Fruit fly (Drosophila melanogaster) whole organism, embryonic: ENCODE data around the gene Pif1A.

Source experiments
- Abd-B ChIP-seq: fragments of 200-800 bp; sonication (Bioruptor generic); optimal IDR thresholded peaks from 2 replicates; lab custom pipeline; 2018; ENCODE audit warnings: missing biosample characterization, mild to moderate bottlenecking, missing genetic modification characterization, moderate library complexity
- CG10321 ChIP-seq: fragments of 200-800 bp; sonication (Bioruptor generic); IDR thresholded peaks from 2 replicates; pipeline ENCODE4 v1.3.6; 2022; ENCODE audit warnings: missing biosample characterization, missing genetic modification characterization
- CG12219 ChIP-seq: fragments of 200-800 bp; sonication (Bioruptor generic); optimal IDR thresholded peaks from 3 replicates; lab custom pipeline; 2018; ENCODE audit warnings: missing biosample characterization, mild to moderate bottlenecking, missing genetic modification characterization
- CG12236 ChIP-seq: fragments of 200-800 bp; sonication (Bioruptor generic); optimal IDR thresholded peaks from 2 replicates; lab custom pipeline; 2016; ENCODE audit warnings: missing biosample characterization, missing genetic modification characterization
- CG12942 ChIP-seq: fragments of 200-800 bp; sonication (Bioruptor generic); optimal IDR thresholded peaks from 3 replicates; lab custom pipeline; 2016; ENCODE audit warnings: missing biosample characterization, missing genetic modification characterization
- CG14667 ChIP-seq: fragments of 200-800 bp; sonication (Bioruptor generic); IDR thresholded peaks from 2 replicates; pipeline ENCODE4 v1.3.6; 2022; ENCODE audit warnings: missing biosample characterization, missing genetic modification characterization
- CG1602 ChIP-seq: fragments of 200-800 bp; sonication (Bioruptor generic); optimal IDR thresholded peaks from 3 replicates; lab custom pipeline; 2016; ENCODE audit warnings: missing biosample characterization, missing genetic modification characterization
- CG17568 ChIP-seq: fragments of 200-800 bp; sonication (Bioruptor generic); optimal IDR thresholded peaks from 2 replicates; lab custom pipeline; 2018; ENCODE audit warnings: missing biosample characterization, mild to moderate bottlenecking, missing genetic modification characterization, moderate library complexity
- CG18262 ChIP-seq: fragments of 200-800 bp; optimal IDR thresholded peaks from 3 replicates; lab custom pipeline; 2019; ENCODE audit warnings: missing biosample characterization, mild to moderate bottlenecking, missing genetic modification characterization, moderate library complexity
- CG18764 ChIP-seq: fragments of 200-800 bp; sonication (Bioruptor generic); optimal IDR thresholded peaks from 3 replicates; lab custom pipeline; 2016; ENCODE audit warnings: missing biosample characterization, missing genetic modification characterization
- CG2889 ChIP-seq: fragments of 200-800 bp; sonication (Bioruptor generic); IDR thresholded peaks from 3 replicates; pipeline ENCODE4 v1.3.6; 2022; ENCODE audit warnings: missing biosample characterization, missing genetic modification characterization
- CG3281 ChIP-seq: fragments of 200-800 bp; sonication (Bioruptor generic); optimal IDR thresholded peaks from 3 replicates; lab custom pipeline; 2017; ENCODE audit warnings: missing biosample characterization, mild to moderate bottlenecking, missing genetic modification characterization
- CG34422 ChIP-seq: fragments of 200-800 bp; sonication (Bioruptor generic); IDR thresholded peaks from 3 replicates; pipeline ENCODE4 v1.3.6; 2022; ENCODE audit warnings: missing biosample characterization, missing genetic modification characterization
- CG3838 ChIP-seq: fragments of 200-800 bp; sonication (Bioruptor generic); optimal IDR thresholded peaks from 3 replicates; lab custom pipeline; 2016; ENCODE audit warnings: missing biosample characterization, missing genetic modification characterization
- CG4730 ChIP-seq: fragments of 200-800 bp; sonication (Bioruptor generic); IDR thresholded peaks from 2 replicates; pipeline ENCODE4 v1.3.6; 2022; ENCODE audit warnings: missing biosample characterization, missing genetic modification characterization
- CG6683 ChIP-seq: fragments of 200-800 bp; sonication (Bioruptor generic); optimal IDR thresholded peaks from 2 replicates; lab custom pipeline; 2017; ENCODE audit warnings: missing biosample characterization, mild to moderate bottlenecking, missing genetic modification characterization, missing genetic modification reagents
- CG7556 ChIP-seq: fragments of 200-800 bp; sonication (Bioruptor generic); optimal IDR thresholded peaks from 2 replicates; lab custom pipeline; 2017; ENCODE audit warnings: missing biosample characterization, mild to moderate bottlenecking, missing genetic modification characterization
- CG9817 ChIP-seq: fragments of 200-800 bp; sonication (Bioruptor generic); optimal IDR thresholded peaks from 2 replicates; lab custom pipeline; 2018; ENCODE audit warnings: missing biosample characterization, mild to moderate bottlenecking, missing genetic modification characterization, moderate library complexity
- D19A ChIP-seq: fragments of 200-800 bp; optimal IDR thresholded peaks from 3 replicates; lab custom pipeline; 2019; ENCODE audit warnings: missing biosample characterization, mild to moderate bottlenecking, missing genetic modification characterization, moderate library complexity
- Dad ChIP-seq: fragments of 200-800 bp; sonication (Bioruptor generic); optimal IDR thresholded peaks from 3 replicates; lab custom pipeline; 2016; ENCODE audit warnings: missing biosample characterization, missing genetic modification characterization
- HLH4C ChIP-seq: fragments of 200-800 bp; sonication (Bioruptor generic); IDR thresholded peaks from 3 replicates; pipeline ENCODE4 v1.3.6; 2022; ENCODE audit warnings: missing biosample characterization, missing genetic modification characterization; ENCODE audit not compliant: partially characterized antibody
- HLHmδ ChIP-seq: fragments of 200-800 bp; sonication (Bioruptor generic); optimal IDR thresholded peaks from 2 replicates; lab custom pipeline; 2018; ENCODE audit warnings: missing biosample characterization, mild to moderate bottlenecking, missing genetic modification characterization, moderate library complexity
- HmgD ChIP-seq: fragments of 200-800 bp; sonication (Bioruptor generic); optimal IDR thresholded peaks from 3 replicates; lab custom pipeline; 2016; ENCODE audit warnings: missing biosample characterization, missing genetic modification characterization
- Hr39 ChIP-seq: fragments of >200 bp; optimal IDR thresholded peaks from 2 replicates; lab custom pipeline; 2017
- Lhr ChIP-seq: fragments of 200-800 bp; sonication (Bioruptor generic); optimal IDR thresholded peaks from 3 replicates; lab custom pipeline; 2017; ENCODE audit warnings: mild to moderate bottlenecking, missing biosample characterization, missing genetic modification reagents, missing genetic modification characterization
- Sox102F ChIP-seq: fragments of 200-800 bp; sonication (Bioruptor generic); optimal IDR thresholded peaks from 2 replicates; lab custom pipeline; 2018; ENCODE audit warnings: missing biosample characterization, mild to moderate bottlenecking, missing genetic modification characterization, moderate library complexity
- TFAM ChIP-seq: fragments of 200-800 bp; sonication (Bioruptor generic); optimal IDR thresholded peaks from 2 replicates; lab custom pipeline; 2017; ENCODE audit warnings: missing biosample characterization, missing genetic modification characterization, inconsistent platforms
- Tbp ChIP-seq: fragments of >200 bp; optimal IDR thresholded peaks from 2 replicates; lab custom pipeline; 2018; ENCODE audit warnings: missing biosample characterization, missing genetic modification characterization
- corto ChIP-seq: fragments of 200-800 bp; sonication (Bioruptor generic); optimal IDR thresholded peaks from 2 replicates; lab custom pipeline; 2016; ENCODE audit warnings: missing biosample characterization, mild to moderate bottlenecking, missing genetic modification characterization, moderate library complexity
- crc ChIP-seq: fragments of 200-800 bp; sonication (Bioruptor generic); optimal IDR thresholded peaks from 2 replicates; lab custom pipeline; 2016; ENCODE audit warnings: missing biosample characterization, missing genetic modification characterization
- cwo ChIP-seq: fragments of 200-800 bp; sonication (Bioruptor generic); optimal IDR thresholded peaks from 3 replicates; lab custom pipeline; 2017; ENCODE audit warnings: missing biosample characterization, missing genetic modification characterization, mild to moderate bottlenecking, moderate library complexity, missing genetic modification reagents
- dan ChIP-seq: fragments of 200-800 bp; sonication (Bioruptor generic); IDR thresholded peaks from 2 replicates; pipeline ENCODE4 v1.3.6; 2022; ENCODE audit warnings: missing biosample characterization, missing genetic modification characterization
- dati ChIP-seq: fragments of 200-800 bp; sonication (Bioruptor generic); IDR thresholded peaks from 2 replicates; pipeline ENCODE4 v1.3.6; 2022; ENCODE audit warnings: missing biosample characterization, missing genetic modification characterization
- exex ChIP-seq: fragments of 200-800 bp; sonication (Bioruptor generic); optimal IDR thresholded peaks from 4 replicates; lab custom pipeline; 2018; ENCODE audit warnings: missing biosample characterization, mild to moderate bottlenecking, missing genetic modification characterization, moderate library complexity
- gcm ChIP-seq: fragments of 200-800 bp; sonication (Bioruptor generic); optimal IDR thresholded peaks from 2 replicates; lab custom pipeline; 2019; ENCODE audit warnings: missing biosample characterization, mild to moderate bottlenecking, missing genetic modification characterization, moderate library complexity
- gsb-n ChIP-seq: fragments of 200-800 bp; sonication (Bioruptor generic); optimal IDR thresholded peaks from 3 replicates; lab custom pipeline; 2018; ENCODE audit warnings: missing biosample characterization, mild to moderate bottlenecking, missing genetic modification characterization
- inv ChIP-seq: fragments of 200-800 bp; sonication (Bioruptor generic); IDR thresholded peaks from 2 replicates; pipeline ENCODE4 v1.3.6; 2022; ENCODE audit warnings: missing biosample characterization, missing genetic modification characterization; ENCODE audit not compliant: partially characterized antibody
- lab ChIP-seq: fragments of 200-800 bp; sonication (Bioruptor generic); optimal IDR thresholded peaks from 3 replicates; lab custom pipeline; 2017; ENCODE audit warnings: missing biosample characterization, missing genetic modification characterization, mild to moderate bottlenecking, moderate library complexity, missing genetic modification reagents
- mld ChIP-seq: fragments of 200-800 bp; sonication (Bioruptor generic); IDR thresholded peaks from 3 replicates; pipeline ENCODE4 v1.3.6; 2022; ENCODE audit warnings: missing biosample characterization, missing genetic modification characterization; ENCODE audit not compliant: partially characterized antibody
- odd ChIP-seq: fragments of 200-800 bp; sonication (Bioruptor generic); optimal IDR thresholded peaks from 2 replicates; lab custom pipeline; 2017; ENCODE audit warnings: missing biosample characterization, mild to moderate bottlenecking, missing genetic modification characterization
- onecut ChIP-seq: fragments of 200-800 bp; sonication (Bioruptor generic); IDR thresholded peaks from 2 replicates; pipeline ENCODE4 v1.3.6; 2022; ENCODE audit warnings: missing biosample characterization, missing genetic modification characterization
- p53 ChIP-seq: fragments of 200-800 bp; sonication (Bioruptor generic); optimal IDR thresholded peaks from 2 replicates; lab custom pipeline; 2016; ENCODE audit warnings: missing biosample characterization, missing genetic modification characterization
- pb ChIP-seq: fragments of 200-800 bp; sonication (Bioruptor generic); optimal IDR thresholded peaks from 3 replicates; lab custom pipeline; 2016; ENCODE audit warnings: missing biosample characterization, missing genetic modification characterization
- psq ChIP-seq: fragments of 200-800 bp; sonication (Bioruptor generic); optimal IDR thresholded peaks from 2 replicates; lab custom pipeline; 2017; ENCODE audit warnings: missing biosample characterization, missing genetic modification characterization
- rib ChIP-seq: fragments of 200-800 bp; sonication (Bioruptor generic); IDR thresholded peaks from 2 replicates; pipeline ENCODE4 v1.3.6; 2022; ENCODE audit warnings: missing biosample characterization, missing genetic modification characterization
- schlank ChIP-seq: fragments of 200-800 bp; sonication (Bioruptor generic); optimal IDR thresholded peaks from 2 replicates; lab custom pipeline; 2018; ENCODE audit warnings: missing biosample characterization, mild to moderate bottlenecking, missing genetic modification characterization
- sim ChIP-seq: fragments of 200-800 bp; sonication (Bioruptor generic); IDR thresholded peaks from 2 replicates; pipeline ENCODE4 v1.3.6; 2022; ENCODE audit warnings: missing biosample characterization, missing genetic modification characterization
- slbo ChIP-seq: fragments of 200-800 bp; sonication (Bioruptor generic); IDR thresholded peaks from 2 replicates; pipeline ENCODE4 v1.3.6; 2022; ENCODE audit warnings: missing biosample characterization, missing genetic modification characterization
- sob ChIP-seq: fragments of 200-800 bp; sonication (Bioruptor generic); IDR thresholded peaks from 2 replicates; pipeline ENCODE4 v1.3.6; 2022; ENCODE audit warnings: missing biosample characterization, missing genetic modification characterization
- tap ChIP-seq: fragments of 200-800 bp; optimal IDR thresholded peaks from 3 replicates; lab custom pipeline; 2019; ENCODE audit warnings: missing biosample characterization, mild to moderate bottlenecking, missing genetic modification characterization, moderate library complexity
- zf30C ChIP-seq: fragments of 200-800 bp; sonication (Bioruptor generic); optimal IDR thresholded peaks from 3 replicates; lab custom pipeline; 2018; ENCODE audit warnings: missing biosample characterization, mild to moderate bottlenecking, missing genetic modification characterization

Gene Pif1A

dm6 chr3R:8801126-8801762 lies at the start of gene Pif1A, which contains the start of the genes Pif1B and CCT7 (continued):
- TF ChIP-seq CG18764 (GFP tag; lab: Kevin White, UChicago): no peak
- no peak for TF ChIP-seq tap (tag; lab: Kevin White, UChicago)
- no peak for TF ChIP-seq HLHmδ (GFP tag; lab: Kevin White, UChicago)
- TF ChIP-seq dati (GFP tag; lab: Robert Waterston, UW): no peak
- peak; percentile 96 for TF ChIP-seq HLH4C
- TF ChIP-seq Dad (GFP tag; lab: Kevin White, UChicago): no peak
- TF ChIP-seq CG2889 (GFP tag; lab: Robert Waterston, UW): no peak
- no peak for TF ChIP-seq rib (GFP tag; lab: Robert Waterston, UW)
- TF ChIP-seq TFAM (GFP tag; lab: Kevin White, UChicago): no peak
- no peak for TF ChIP-seq lab (GFP tag; lab: Kevin White, UChicago)
- TF ChIP-seq CG6683 (GFP tag; lab: Kevin White, UChicago): no peak
- no peak for TF ChIP-seq onecut (GFP tag; lab: Robert Waterston, UW)
- no peak for TF ChIP-seq odd (GFP tag; lab: Kevin White, UChicago)
- TF ChIP-seq gsb-n (tag; lab: Kevin White, UChicago): no peak
- TF ChIP-seq sim (GFP tag; lab: Robert Waterston, UW): no peak
- no peak for TF ChIP-seq Lhr (GFP tag; lab: Kevin White, UChicago)
- no peak for TF ChIP-seq CG12942 (GFP tag; lab: Kevin White, UChicago)
- no peak for TF ChIP-seq Abd-B (GFP tag; lab: Kevin White, UChicago)
- TF ChIP-seq CG14667: no peak
- peak; percentile 24 for TF ChIP-seq exex (tag; lab: Kevin White, UChicago)
- no peak for TF ChIP-seq schlank
- TF ChIP-seq CG1602 (GFP tag; lab: Kevin White, UChicago): no peak
- no peak for TF ChIP-seq psq
- peak; percentile 15 for TF ChIP-seq CG3281
- TF ChIP-seq CG12219 (GFP tag; lab: Kevin White, UChicago): no peak
- TF ChIP-seq CG12236: no peak
- TF ChIP-seq p53: no peak
- no peak for TF ChIP-seq gcm (GFP tag; lab: Kevin White, UChicago)
- no peak for TF ChIP-seq D19A
- no peak for TF ChIP-seq sob (GFP tag; lab: Robert Waterston, UW)
- TF ChIP-seq Sox102F (GFP tag; lab: Kevin White, UChicago): no peak
- TF ChIP-seq CG4730 (GFP tag; lab: Robert Waterston, UW): no peak
- TF ChIP-seq HmgD: no peak
- TF ChIP-seq CG9817 (tag; lab: Kevin White, UChicago): no peak
- peak; percentile 90 for TF ChIP-seq inv (GFP tag; lab: Robert Waterston, UW)
- no peak for TF ChIP-seq CG10321 (GFP tag; lab: Robert Waterston, UW)
- TF ChIP-seq CG7556 (GFP tag; lab: Kevin White, UChicago): no peak
- TF ChIP-seq CG3838 (GFP tag; lab: Kevin White, UChicago): no peak
- TF ChIP-seq CG17568 (GFP tag; lab: Kevin White, UChicago): no peak
- TF ChIP-seq zf30C (GFP tag; lab: Kevin White, UChicago): no peak
- peak; percentile 79; the same call in 2 of the 3 replicates for TF ChIP-seq CG34422 (GFP tag; lab: Robert Waterston, UW)
- no peak for TF ChIP-seq corto (GFP tag; lab: Kevin White, UChicago)
- TF ChIP-seq Tbp (GFP tag; lab: Kevin White, UChicago): no peak
- TF ChIP-seq crc (GFP tag; lab: Kevin White, UChicago): no peak
- TF ChIP-seq dan (GFP tag; lab: Robert Waterston, UW): no peak
- TF ChIP-seq pb (GFP tag; lab: Kevin White, UChicago): no peak
- TF ChIP-seq Hr39 (lab: Kevin White, UChicago): no peak
- TF ChIP-seq slbo (GFP tag; lab: Robert Waterston, UW): peak; percentile 14; the same call in 1 of the 2 replicates
- TF ChIP-seq mld: peak; percentile 49; the same call in 1 of the 3 replicates
- TF ChIP-seq cwo (GFP tag; lab: Kevin White, UChicago): no peak
- peak; percentile 26 for TF ChIP-seq CG18262 (tag; lab: Kevin White, UChicago)
